Fruit fly (Drosophila melanogaster): ENCODE results near the gene CG34429.

The CG34429 gene

DNA sequence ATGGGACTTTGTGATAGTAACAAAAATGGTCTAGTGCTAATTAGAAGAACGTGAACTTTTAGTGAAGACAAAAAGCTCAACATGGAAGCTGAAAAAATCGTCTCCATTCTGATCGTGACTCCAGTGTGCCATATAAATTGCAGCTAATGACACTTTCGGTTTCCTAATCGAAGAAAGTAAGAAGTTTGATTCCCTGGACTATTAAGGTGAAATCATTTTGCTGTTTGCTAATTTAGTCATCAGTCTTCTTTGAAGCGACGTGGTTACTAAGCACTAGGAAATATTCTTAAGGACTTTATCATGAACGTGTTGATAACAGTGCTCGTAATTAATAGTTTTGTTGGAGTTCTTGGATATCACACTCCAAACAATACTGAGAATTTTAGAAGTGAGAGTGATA lies at the start of gene CG34429:
CG34429 (plus strand) TSS at position 301 of the 400 bp plus-strand sequence.
- TF ChIP-seq insv (optimal IDR thresholded peaks at IDR 0.05) (no peak), ttk (optimal IDR thresholded peaks at IDR 0.05) (no peak), psq (optimal IDR thresholded peaks at IDR 0.05) (no peak), Sin3A (optimal IDR thresholded peaks at IDR 0.05) (no peak), h (optimal IDR thresholded peaks at IDR 0.05) (no peak), Myc (optimal IDR thresholded peaks at IDR 0.05) (no peak)

DNA sequence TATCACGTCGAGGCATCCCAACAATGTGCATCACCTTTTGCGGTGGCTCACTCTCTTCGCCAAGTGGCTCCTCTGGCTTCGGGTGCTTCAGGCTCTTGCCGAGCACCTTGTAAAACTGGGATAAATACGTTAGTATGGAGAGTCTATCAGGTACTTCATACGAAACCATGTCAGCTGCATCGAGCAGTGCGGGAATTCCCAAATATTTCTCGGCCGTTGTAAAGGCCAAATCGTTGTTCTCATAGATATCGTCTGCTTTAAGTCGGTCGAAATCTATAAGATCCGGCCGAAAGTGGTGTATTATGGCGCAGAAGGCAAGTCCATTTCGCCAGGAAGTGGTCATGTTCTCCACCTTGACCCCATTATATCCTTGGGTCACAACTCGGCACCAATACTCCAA lies 48.2 kb upstream of the CG34429 start:
- TF ChIP-seq Myc (optimal IDR thresholded peaks at IDR 0.05): no peak
- no peak for TF ChIP-seq h (optimal IDR thresholded peaks at IDR 0.05)
- no peak for TF ChIP-seq insv (optimal IDR thresholded peaks at IDR 0.05)
- no peak for TF ChIP-seq ttk (optimal IDR thresholded peaks at IDR 0.05)
- no peak for TF ChIP-seq Sin3A (optimal IDR thresholded peaks at IDR 0.05)
- no peak for TF ChIP-seq psq (optimal IDR thresholded peaks at IDR 0.05)

DNA sequence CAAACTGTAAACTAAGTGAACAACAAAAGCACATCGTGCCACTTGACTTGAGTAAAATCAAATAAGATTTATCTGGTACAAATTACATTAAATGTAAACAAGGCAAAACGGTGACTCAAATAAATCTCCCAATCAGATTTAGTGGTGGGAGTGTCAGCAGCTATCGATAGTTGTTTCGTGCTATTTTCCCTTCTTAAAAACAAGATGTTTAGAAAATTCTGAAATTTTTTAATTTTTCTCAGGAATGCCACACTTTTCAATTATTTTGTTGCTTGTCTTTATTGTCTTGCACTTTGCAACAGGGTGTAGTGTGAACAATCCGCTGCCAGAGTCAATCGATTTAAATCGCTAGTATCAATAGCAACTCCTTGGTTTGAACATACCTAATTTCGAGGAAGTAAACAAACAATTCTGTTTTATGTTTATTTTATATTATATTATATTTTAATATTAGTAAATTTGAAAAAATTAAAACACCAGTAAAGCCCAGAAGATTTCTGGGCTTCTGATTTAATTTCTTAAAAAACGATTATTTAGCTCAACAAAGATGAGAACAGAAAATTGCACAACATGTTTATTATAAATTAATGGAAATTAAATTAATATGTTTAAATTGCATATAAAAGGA lies 47.5 kb upstream of the CG34429 start, which contains the start of gene MICAL-like:
MICAL-like (minus strand) TSS at position 138 of the 628 bp plus-strand sequence.
- TF ChIP-seq insv (optimal IDR thresholded peaks at IDR 0.05) (no peak), Sin3A (optimal IDR thresholded peaks at IDR 0.05) (no peak), Myc (optimal IDR thresholded peaks at IDR 0.05) (no peak), psq (optimal IDR thresholded peaks at IDR 0.05) (no peak), ttk (optimal IDR thresholded peaks at IDR 0.05) (no peak), h (optimal IDR thresholded peaks at IDR 0.05) (no peak)

DNA sequence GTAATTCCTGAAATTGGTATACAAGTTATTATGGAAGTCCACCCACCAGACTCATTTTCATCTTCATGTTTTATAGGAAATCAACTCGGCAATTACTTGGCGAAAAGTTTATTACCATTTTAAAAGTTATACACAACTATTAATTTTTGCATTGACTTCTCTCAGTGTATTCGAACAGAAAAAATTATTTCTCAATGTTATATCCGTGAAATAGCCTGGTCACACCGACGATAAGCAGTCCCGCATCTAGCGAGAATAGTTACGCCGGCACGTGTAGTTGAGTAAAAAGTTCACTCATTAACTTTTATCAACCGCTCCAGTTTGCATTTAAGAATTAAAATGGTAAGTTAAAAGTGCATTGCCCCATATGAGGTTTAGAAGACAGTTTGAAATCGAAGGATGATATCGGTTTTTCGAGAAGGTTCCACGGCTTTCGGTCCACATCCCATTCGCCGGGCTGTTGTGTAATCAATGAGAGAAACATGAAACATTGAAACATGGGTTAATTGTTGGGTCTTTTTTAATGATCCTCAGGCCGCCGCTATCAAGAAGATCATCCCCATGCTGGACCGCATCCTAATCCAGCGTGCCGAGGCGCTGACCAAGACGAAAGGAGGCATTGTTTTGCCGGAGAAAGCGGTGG lies 46.9 kb upstream of the CG34429 start, which contains the start of gene CG11267:
CG11267 (plus strand) TSS at position 228 of the 643 bp plus-strand sequence.
- TF ChIP-seq Myc (optimal IDR thresholded peaks at IDR 0.05): no peak
- TF ChIP-seq insv (optimal IDR thresholded peaks at IDR 0.05): no peak
- no peak for TF ChIP-seq h (optimal IDR thresholded peaks at IDR 0.05)
- TF ChIP-seq psq (optimal IDR thresholded peaks at IDR 0.05): no peak
- no peak for TF ChIP-seq Sin3A (optimal IDR thresholded peaks at IDR 0.05)
- no peak for TF ChIP-seq ttk (optimal IDR thresholded peaks at IDR 0.05)

DNA sequence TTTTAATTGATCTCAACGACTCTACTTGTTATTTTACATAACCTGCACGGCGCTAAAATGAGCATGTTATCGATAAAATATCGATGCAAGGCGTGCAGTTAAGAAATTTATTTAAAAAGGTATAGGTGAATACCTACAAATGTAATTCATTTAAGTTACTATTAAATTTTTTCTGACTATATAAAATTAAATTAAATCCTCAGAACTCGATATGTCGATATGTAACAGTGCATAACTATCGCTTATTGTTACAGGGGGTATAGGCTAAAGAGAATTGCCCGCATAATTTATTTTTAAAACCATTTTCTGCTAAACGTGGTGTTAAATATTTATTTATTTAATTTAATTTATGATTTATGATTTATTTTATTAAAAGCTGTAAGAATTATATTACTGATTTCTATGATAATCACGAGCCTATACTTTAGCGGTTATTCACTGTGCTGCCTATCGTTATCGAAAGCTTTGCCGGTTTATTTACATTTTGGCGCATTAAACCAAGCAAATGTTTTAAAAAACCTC lies 45.0 kb upstream of the CG34429 start, which contains the start of the genes mRpL20 and Icmt:
mRpL20 (minus strand) TSS at position 65 of the 522 bp plus-strand sequence.
Icmt (plus strand) TSS at position 464 of the 522 bp plus-strand sequence.
- TF ChIP-seq ttk (optimal IDR thresholded peaks at IDR 0.05) (no peak), h (optimal IDR thresholded peaks at IDR 0.05) (no peak), psq (optimal IDR thresholded peaks at IDR 0.05) (no peak), Myc (optimal IDR thresholded peaks at IDR 0.05) (no peak), insv (optimal IDR thresholded peaks at IDR 0.05) (no peak), Sin3A (optimal IDR thresholded peaks at IDR 0.05) (no peak)

DNA sequence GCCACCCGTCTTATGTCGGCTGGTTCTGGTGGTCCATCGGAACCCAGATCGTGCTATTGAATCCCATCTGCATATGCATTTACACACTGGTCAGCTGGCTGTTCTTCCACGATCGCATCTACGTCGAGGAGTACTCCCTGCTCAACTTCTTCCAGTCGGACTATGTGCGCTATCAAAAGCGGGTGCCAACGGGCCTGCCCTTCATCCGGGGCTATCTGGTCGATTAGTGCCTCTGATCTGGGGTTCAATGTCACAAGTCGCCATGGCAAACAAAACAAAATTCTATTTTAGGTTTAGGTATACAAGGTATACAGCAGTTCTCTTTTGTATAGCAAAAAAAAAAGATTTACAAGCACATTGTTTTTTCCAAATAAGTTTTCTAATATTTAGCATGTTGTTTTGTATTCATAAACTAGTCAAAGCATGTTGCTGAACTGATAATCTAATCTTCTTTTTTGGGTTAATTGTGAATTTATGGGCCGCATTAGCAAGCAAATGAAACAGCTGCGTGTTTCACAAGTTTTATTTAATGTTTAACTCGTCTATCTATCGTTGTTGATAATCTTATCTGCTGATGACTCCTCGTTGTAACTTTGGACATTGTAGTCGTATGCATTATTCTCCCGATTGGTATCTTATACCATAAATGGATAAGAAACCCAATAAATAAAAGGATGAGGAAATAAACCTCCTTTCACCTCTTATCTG lies 43.4 kb upstream of the CG34429 start:
- TF ChIP-seq ttk (optimal IDR thresholded peaks at IDR 0.05): no peak
- TF ChIP-seq Sin3A (optimal IDR thresholded peaks at IDR 0.05): no peak
- TF ChIP-seq insv (optimal IDR thresholded peaks at IDR 0.05): no peak
- no peak for TF ChIP-seq h (optimal IDR thresholded peaks at IDR 0.05)
- TF ChIP-seq Myc (optimal IDR thresholded peaks at IDR 0.05): no peak
- no peak for TF ChIP-seq psq (optimal IDR thresholded peaks at IDR 0.05)

DNA sequence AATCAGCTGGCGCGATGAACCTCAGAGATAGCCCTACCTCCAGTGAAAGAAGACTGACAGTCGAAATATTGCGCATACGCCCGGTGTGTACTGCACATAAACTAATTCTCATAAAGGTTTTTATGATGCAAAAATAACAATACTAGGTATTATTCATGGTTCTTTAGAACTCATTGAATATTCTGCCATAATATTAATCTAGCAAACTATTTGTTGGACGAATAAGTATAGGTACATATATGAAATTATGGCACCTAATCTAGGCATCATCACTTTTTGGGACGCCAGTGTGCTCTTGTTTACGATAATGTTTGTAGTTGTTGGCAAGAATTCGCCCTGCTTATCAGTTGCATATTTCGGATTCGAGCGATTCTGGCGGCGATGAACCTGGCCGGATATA lies 41.1 kb upstream of the CG34429 start:
- no peak for TF ChIP-seq insv (optimal IDR thresholded peaks at IDR 0.05)

DNA sequence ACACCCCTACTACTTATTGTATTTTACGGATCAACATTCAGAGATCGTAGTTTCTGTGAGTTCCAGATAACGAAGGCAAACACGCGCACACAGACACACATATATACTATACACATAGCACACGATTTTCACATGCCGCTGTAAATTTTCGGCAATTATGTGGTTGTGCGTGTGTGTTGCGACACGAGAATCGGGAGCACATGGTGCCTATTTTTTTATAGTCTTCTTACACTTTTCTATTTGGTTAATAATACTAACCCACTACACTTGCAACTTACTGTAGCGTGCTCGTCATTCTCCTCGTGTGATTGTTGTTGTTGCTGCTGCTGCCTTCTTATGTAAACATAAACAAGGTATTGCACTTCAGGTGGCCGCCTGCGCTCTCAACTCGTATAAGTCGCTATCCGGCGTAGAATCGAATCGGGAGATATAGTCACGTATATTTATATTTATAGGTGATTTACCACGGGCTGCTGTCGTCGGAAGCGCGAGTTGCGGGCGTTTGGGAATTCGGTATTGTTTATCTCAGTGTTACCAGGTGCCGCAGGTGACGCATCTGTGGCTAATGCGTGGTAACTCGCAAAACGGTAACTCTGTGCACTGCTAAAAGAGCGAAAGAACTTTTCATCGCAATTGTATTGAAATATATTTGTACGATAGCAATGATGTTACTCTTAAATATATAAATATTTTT lies 40.5 kb upstream of the CG34429 start, which contains the start of gene Adk2:
Adk2 (minus strand) TSS at position 529 of the 694 bp plus-strand sequence.
- no peak for TF ChIP-seq ttk (optimal IDR thresholded peaks at IDR 0.05)
- no peak for TF ChIP-seq insv (optimal IDR thresholded peaks at IDR 0.05)
- TF ChIP-seq h (optimal IDR thresholded peaks at IDR 0.05): no peak
- TF ChIP-seq psq (optimal IDR thresholded peaks at IDR 0.05): no peak
- TF ChIP-seq Sin3A (optimal IDR thresholded peaks at IDR 0.05): no peak
- no peak for TF ChIP-seq Myc (optimal IDR thresholded peaks at IDR 0.05)

DNA sequence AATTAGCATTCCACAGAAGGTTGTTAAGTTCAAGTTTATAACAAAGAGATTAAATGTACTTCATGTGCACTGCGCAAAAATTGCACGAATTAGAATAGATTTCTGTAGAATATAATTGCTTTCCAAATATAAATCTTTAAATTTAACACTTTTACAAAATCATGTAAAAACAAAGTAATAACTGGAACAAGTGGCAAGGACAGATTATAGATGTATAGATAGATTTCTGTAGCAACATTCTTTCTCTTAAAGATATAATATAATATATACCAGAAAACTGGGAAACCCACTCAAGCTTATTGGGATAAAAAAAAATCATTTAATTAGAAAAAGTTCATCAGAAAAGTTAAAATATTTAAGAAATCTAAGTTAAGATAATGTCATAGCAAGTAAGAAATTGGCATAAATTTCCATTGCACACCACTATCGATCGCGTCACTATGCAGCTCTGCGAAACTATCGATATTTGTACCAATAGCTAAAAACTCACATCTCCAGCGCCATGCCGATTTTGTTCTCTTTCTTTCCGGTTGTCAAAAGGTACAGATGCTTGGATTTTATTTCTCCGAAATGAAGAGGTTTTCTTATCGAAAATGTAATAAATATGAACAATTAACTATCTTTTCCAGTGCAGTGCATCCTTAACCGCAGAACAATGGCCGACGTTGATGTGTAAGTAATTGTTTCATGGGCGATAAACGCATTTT lies 39.8 kb upstream of the CG34429 start, which contains the start of gene RpS12:
RpS12 (plus strand) TSS at position 499 of the 707 bp plus-strand sequence.
- no peak for TF ChIP-seq psq (optimal IDR thresholded peaks at IDR 0.05)
- no peak for TF ChIP-seq h (optimal IDR thresholded peaks at IDR 0.05)
- no peak for TF ChIP-seq Myc (optimal IDR thresholded peaks at IDR 0.05)
- TF ChIP-seq ttk (optimal IDR thresholded peaks at IDR 0.05): no peak
- TF ChIP-seq insv (optimal IDR thresholded peaks at IDR 0.05): no peak

DNA sequence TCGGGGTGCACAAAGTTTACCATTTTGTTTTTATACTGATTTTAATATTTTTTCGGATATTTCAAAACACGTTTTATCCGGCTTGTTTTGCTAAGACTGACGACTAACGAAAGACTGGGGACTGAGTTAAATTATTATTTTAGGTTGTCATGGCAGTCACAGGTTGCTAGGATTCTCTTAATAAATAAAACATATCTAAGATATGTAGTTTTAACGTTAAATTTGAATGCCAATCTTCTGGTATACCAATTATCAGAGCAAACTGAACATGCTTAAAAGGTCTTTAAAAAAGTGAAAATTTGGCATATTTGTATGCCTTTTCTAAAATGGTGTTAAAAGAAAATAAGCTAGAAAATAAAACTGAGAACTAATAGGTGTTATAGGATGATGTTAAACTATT lies 36.5 kb upstream of the CG34429 start, which contains the start of gene Zmynd10:
Zmynd10 (minus strand) TSS at position 101 of the 400 bp plus-strand sequence.
- TF ChIP-seq Sin3A (optimal IDR thresholded peaks at IDR 0.05) (no peak), insv (optimal IDR thresholded peaks at IDR 0.05) (no peak), h (optimal IDR thresholded peaks at IDR 0.05) (no peak), Myc (optimal IDR thresholded peaks at IDR 0.05) (no peak), ttk (optimal IDR thresholded peaks at IDR 0.05) (no peak), psq (optimal IDR thresholded peaks at IDR 0.05) (no peak)

DNA sequence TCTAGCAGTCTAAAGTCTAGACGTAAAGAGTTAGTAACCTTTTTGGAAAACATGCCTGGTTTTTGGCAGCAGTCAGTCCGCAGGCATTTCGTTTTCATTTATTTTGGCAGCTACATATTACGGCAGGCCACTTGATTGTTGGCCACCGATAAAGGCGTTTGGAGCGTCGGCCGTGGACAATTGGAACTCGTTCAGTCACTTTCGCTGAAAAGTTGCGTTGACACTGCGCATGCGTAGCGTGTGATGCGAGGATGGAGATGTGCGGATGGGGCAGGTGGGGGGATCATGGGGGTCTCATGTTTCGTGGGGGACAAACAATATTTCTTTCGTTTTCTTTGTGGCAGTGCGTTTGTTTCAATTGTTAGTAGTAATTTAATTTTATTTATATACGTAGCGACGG lies 36.0 kb upstream of the CG34429 start:
- TF ChIP-seq h (optimal IDR thresholded peaks at IDR 0.05) (no peak), psq (optimal IDR thresholded peaks at IDR 0.05) (no peak), ttk (optimal IDR thresholded peaks at IDR 0.05) (no peak), Myc (optimal IDR thresholded peaks at IDR 0.05) (no peak), insv (optimal IDR thresholded peaks at IDR 0.05) (no peak), Sin3A (optimal IDR thresholded peaks at IDR 0.05) (no peak)

Measured in Kc167 (cell line).